Worm (Caenorhabditis elegans) whole organism, L4 larva: ENCODE measurements around the gene C49H3.6.

Experiments
- ces-1 ChIP-seq: fragments of 150-350 bp; sonication (generic microtip); optimal IDR thresholded peaks from 4 replicates; lab custom pipeline; 2014; ENCODE audit warnings: missing biosample characterization, missing genetic modification reagents, missing genetic modification characterization
- dpl-1 ChIP-seq: fragments of 150-350 bp; optimal IDR thresholded peaks from 2 replicates; lab custom pipeline; 2014; ENCODE audit warnings: missing biosample characterization, missing genetic modification reagents, missing genetic modification characterization
- fkh-10 ChIP-seq: fragments of 150-350 bp; optimal IDR thresholded peaks from 2 replicates; lab custom pipeline; 2014; ENCODE audit warnings: missing biosample characterization, missing genetic modification reagents, missing genetic modification characterization
- hif-1 ChIP-seq, 2 experiments: sonication (generic microtip); optimal IDR thresholded peaks; 2 replicates each; lab custom pipeline; 2016 to 2017; ENCODE audit warnings: missing compliant biosample characterization in 2 of 2, missing genetic modification characterization in 2 of 2, missing genetic modification reagents in 2 of 2, missing genotype in 2 of 2, mild to moderate bottlenecking in 1 of 2
- lin-1 ChIP-seq: fragments of 200-800 bp; sonication (Bioruptor generic); IDR thresholded peaks from 2 replicates; pipeline ENCODE4 v1.3.6; 2022; ENCODE audit warnings: missing genetic modification reagents, missing genetic modification characterization, missing compliant biosample characterization
- nhr-41 ChIP-seq: fragments of 200-800 bp; sonication (Bioruptor generic); IDR thresholded peaks from 2 replicates; pipeline ENCODE4 v1.3.6; 2022; ENCODE audit warnings: missing genetic modification reagents, missing genetic modification characterization, missing compliant biosample characterization
- pqm-1 ChIP-seq: sonication (generic microtip); optimal IDR thresholded peaks from 2 replicates; lab custom pipeline; 2017; ENCODE audit warnings: missing biosample characterization, missing genetic modification characterization
- unc-39 ChIP-seq: sonication (generic microtip); optimal IDR thresholded peaks from 2 replicates; lab custom pipeline; 2017; ENCODE audit warnings: missing biosample characterization, missing genetic modification characterization
- zfp-2 ChIP-seq: sonication (generic microtip); optimal IDR thresholded peaks from 2 replicates; lab custom pipeline; 2016; ENCODE audit warnings: mild to moderate bottlenecking, missing genetic modification characterization, missing compliant biosample characterization

DNA sequence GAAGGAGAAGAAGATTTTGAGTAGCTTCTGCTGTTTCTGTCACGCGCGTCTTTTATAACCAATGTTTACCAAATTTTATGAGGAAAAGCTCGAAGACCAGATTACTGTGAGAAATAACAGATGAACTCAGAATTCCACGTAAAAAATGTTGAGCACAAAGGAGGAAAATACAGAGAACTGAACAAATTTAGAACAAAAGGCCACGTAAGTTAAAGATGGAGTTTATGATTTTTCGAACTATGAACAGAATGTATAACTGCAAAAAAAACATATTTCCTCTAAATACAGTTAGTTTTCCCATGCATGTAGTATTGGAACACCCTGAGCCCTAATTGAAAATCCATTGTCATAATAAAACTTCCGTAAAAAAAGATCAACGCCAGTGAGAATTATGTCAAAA, 37.4 kb downstream of the C49H3.6 start, which contains the start of gene exc-9:
- no peak for TF ChIP-seq nhr-41 (GFP tag; lab: Robert Waterston, UW)
- no peak for TF ChIP-seq fkh-10 (GFP tag; lab: Kevin White, UChicago)
- TF ChIP-seq ces-1 (GFP tag; lab: Kevin White, UChicago) = no peak
- TF ChIP-seq hif-1 (tag; optimal IDR thresholded peaks at IDR 0.05; lab: Kevin White, UChicago) = no peak
- TF ChIP-seq zfp-2 = no peak
- no peak for TF ChIP-seq dpl-1
- TF ChIP-seq unc-39 (tag; lab: Kevin White, UChicago) = no peak
- no peak for TF ChIP-seq pqm-1 (tag; lab: Kevin White, UChicago)
- no peak for TF ChIP-seq lin-1 (GFP tag; lab: Robert Waterston, UW)
